Worm (Caenorhabditis elegans) whole organism, L4 larva: ENCODE results near the gene ifb-2.

ENCODE experiments used
- Y105C5A.15 ChIP-seq: fragments of 200-800 bp; sonication (Bioruptor generic); IDR thresholded peaks from 2 replicates; pipeline ENCODE4 v1.3.6; 2022; ENCODE audit warnings: missing genetic modification characterization, missing compliant biosample characterization
- Y75B8A.6 ChIP-seq: fragments of 200-800 bp; sonication (Bioruptor generic); IDR thresholded peaks from 2 replicates; pipeline ENCODE4 v1.3.6; 2022; ENCODE audit warnings: missing genetic modification reagents, missing genetic modification characterization, missing compliant biosample characterization
- ZK546.5 ChIP-seq, 2 experiments: sonication (generic microtip); optimal IDR thresholded peaks; 2 replicates each; lab custom pipeline; 2017; ENCODE audit warnings: missing biosample characterization in 2 of 2, missing genetic modification characterization in 2 of 2
- aly-2 ChIP-seq: sonication (generic microtip); optimal IDR thresholded peaks from 2 replicates; lab custom pipeline; 2018; ENCODE audit warnings: missing biosample characterization, missing genetic modification characterization
- arid-1 ChIP-seq: fragments of 200-800 bp; sonication (Bioruptor generic); conservative IDR thresholded peaks from 2 replicates; pipeline ENCODE4 v1.3.6; 2022; ENCODE audit warnings: missing genetic modification reagents, missing genetic modification characterization, missing compliant biosample characterization
- ceh-20 ChIP-seq: fragments of 200-800 bp; sonication (Bioruptor generic); IDR thresholded peaks from 2 replicates; pipeline ENCODE4 v1.3.6; 2022; ENCODE audit warnings: missing genetic modification reagents, missing genetic modification characterization, missing compliant biosample characterization
- ceh-82 ChIP-seq: sonication (generic microtip); optimal IDR thresholded peaks from 2 replicates; lab custom pipeline; 2017; ENCODE audit warnings: missing biosample characterization, missing genetic modification characterization
- ces-1 ChIP-seq: fragments of 150-350 bp; sonication (generic microtip); optimal IDR thresholded peaks from 4 replicates; lab custom pipeline; 2014; ENCODE audit warnings: missing biosample characterization, missing genetic modification reagents, missing genetic modification characterization
- ctbp-1 ChIP-seq: fragments of 200-800 bp; sonication (Bioruptor generic); IDR thresholded peaks from 2 replicates; pipeline ENCODE4 v1.3.6; 2022; ENCODE audit warnings: missing genetic modification reagents, missing genetic modification characterization, missing compliant biosample characterization
- dmd-6 ChIP-seq: fragments of 200-800 bp; sonication (Bioruptor generic); IDR thresholded peaks from 2 replicates; pipeline ENCODE4 v1.3.6; 2022; ENCODE audit warnings: missing genetic modification reagents, missing genetic modification characterization, missing compliant biosample characterization
- dmd-8 ChIP-seq: fragments of 200-800 bp; sonication (Bioruptor generic); IDR thresholded peaks from 2 replicates; pipeline ENCODE4 v1.3.6; 2022; ENCODE audit warnings: missing genetic modification characterization, missing compliant biosample characterization
- dpl-1 ChIP-seq: fragments of 150-350 bp; optimal IDR thresholded peaks from 2 replicates; lab custom pipeline; 2014; ENCODE audit warnings: missing biosample characterization, missing genetic modification reagents, missing genetic modification characterization
- dve-1 ChIP-seq: sonication (generic microtip); optimal IDR thresholded peaks from 2 replicates; lab custom pipeline; 2017; ENCODE audit warnings: antibody characterized with exemption, mild to moderate bottlenecking, missing genetic modification characterization, missing compliant biosample characterization; ENCODE audit not compliant: insufficient read depth
- fkh-10 ChIP-seq: fragments of 150-350 bp; optimal IDR thresholded peaks from 2 replicates; lab custom pipeline; 2014; ENCODE audit warnings: missing biosample characterization, missing genetic modification reagents, missing genetic modification characterization
- hif-1 ChIP-seq, 2 experiments: sonication (generic microtip); optimal IDR thresholded peaks; 2 replicates each; lab custom pipeline; 2016 to 2017; ENCODE audit warnings: missing compliant biosample characterization in 2 of 2, missing genetic modification characterization in 2 of 2, missing genetic modification reagents in 2 of 2, missing genotype in 2 of 2, mild to moderate bottlenecking in 1 of 2
- hlh-11 ChIP-seq: fragments of 200-800 bp; sonication (Bioruptor generic); optimal IDR thresholded peaks from 2 replicates; lab custom pipeline; 2018; ENCODE audit warnings: mild to moderate bottlenecking, missing genetic modification characterization, missing compliant biosample characterization
- hlh-30 ChIP-seq: sonication (generic microtip); optimal IDR thresholded peaks from 2 replicates; lab custom pipeline; 2017; ENCODE audit warnings: antibody characterized with exemption, mild to moderate bottlenecking, missing genetic modification characterization, missing compliant biosample characterization; ENCODE audit not compliant: insufficient read depth
- hmg-1.1 ChIP-seq: fragments of 200-800 bp; sonication (Bioruptor generic); IDR thresholded peaks from 2 replicates; pipeline ENCODE4 v1.3.6; 2022; ENCODE audit warnings: missing genetic modification reagents, missing genetic modification characterization, missing compliant biosample characterization
- jun-1 ChIP-seq: fragments of 150-350 bp; optimal IDR thresholded peaks from 2 replicates; lab custom pipeline; 2014; ENCODE audit warnings: missing biosample characterization, missing genetic modification reagents, missing genetic modification characterization
- lim-7 ChIP-seq: fragments of 200-800 bp; sonication (Bioruptor generic); IDR thresholded peaks from 2 replicates; pipeline ENCODE4 v1.3.6; 2022; ENCODE audit warnings: missing genetic modification characterization, missing compliant biosample characterization
- lin-1 ChIP-seq: fragments of 200-800 bp; sonication (Bioruptor generic); IDR thresholded peaks from 2 replicates; pipeline ENCODE4 v1.3.6; 2022; ENCODE audit warnings: missing genetic modification reagents, missing genetic modification characterization, missing compliant biosample characterization
- lin-13 ChIP-seq: fragments of 150-350 bp; optimal IDR thresholded peaks from 2 replicates; lab custom pipeline; 2014; ENCODE audit warnings: missing biosample characterization, missing genetic modification reagents, missing genetic modification characterization
- lin-29 ChIP-seq: fragments of 200-800 bp; sonication (Bioruptor generic); IDR thresholded peaks from 2 replicates; pipeline ENCODE4 v1.3.6; 2022; ENCODE audit warnings: missing genetic modification reagents, missing genetic modification characterization, missing compliant biosample characterization
- lin-38 ChIP-seq: fragments of 200-800 bp; sonication (Bioruptor generic); IDR thresholded peaks from 2 replicates; pipeline ENCODE4 v1.3.6; 2022; ENCODE audit warnings: missing genetic modification reagents, missing genetic modification characterization, missing compliant biosample characterization
- lsy-2 ChIP-seq, 2 experiments: fragments of 150-350 bp in 1 of 2; sonication (generic microtip) in 1 of 2; optimal IDR thresholded peaks; 2 replicates each; lab custom pipeline; 2014 to 2017; ENCODE audit warnings: missing biosample characterization in 2 of 2, missing genetic modification characterization in 2 of 2
- mdl-1 ChIP-seq, 2 experiments: fragments of 150-350 bp in 1 of 2; sonication (generic microtip) in 1 of 2; optimal IDR thresholded peaks; 2 replicates each; lab custom pipeline; 2014 to 2017; ENCODE audit warnings: missing biosample characterization in 2 of 2, missing genetic modification characterization in 2 of 2
- mes-2 ChIP-seq: sonication (generic microtip); optimal IDR thresholded peaks from 2 replicates; lab custom pipeline; 2016; ENCODE audit warnings: missing genotype, mild to moderate bottlenecking, missing genetic modification characterization, missing compliant biosample characterization; ENCODE audit not compliant: poor library complexity, severe bottlenecking
- mxl-3 ChIP-seq: fragments of 200-800 bp; sonication (Bioruptor generic); optimal IDR thresholded peaks from 2 replicates; lab custom pipeline; 2018; ENCODE audit warnings: mild to moderate bottlenecking, missing genetic modification characterization, missing compliant biosample characterization
- nhr-111 ChIP-seq: fragments of 200-800 bp; sonication (Bioruptor generic); optimal IDR thresholded peaks from 2 replicates; lab custom pipeline; 2018; ENCODE audit warnings: mild to moderate bottlenecking, missing genetic modification characterization, missing compliant biosample characterization
- nhr-41 ChIP-seq: fragments of 200-800 bp; sonication (Bioruptor generic); IDR thresholded peaks from 2 replicates; pipeline ENCODE4 v1.3.6; 2022; ENCODE audit warnings: missing genetic modification reagents, missing genetic modification characterization, missing compliant biosample characterization
- nhr-48 ChIP-seq: sonication (generic microtip); optimal IDR thresholded peaks from 2 replicates; lab custom pipeline; 2016; ENCODE audit warnings: mild to moderate bottlenecking, missing genetic modification characterization, missing compliant biosample characterization
- pqm-1 ChIP-seq: sonication (generic microtip); optimal IDR thresholded peaks from 2 replicates; lab custom pipeline; 2017; ENCODE audit warnings: missing biosample characterization, missing genetic modification characterization
- rbr-2 ChIP-seq: sonication (generic microtip); optimal IDR thresholded peaks from 2 replicates; lab custom pipeline; 2016; ENCODE audit warnings: missing genotype, missing genetic modification characterization, missing compliant biosample characterization
- sdz-12 ChIP-seq: fragments of 200-800 bp; sonication (Bioruptor generic); optimal IDR thresholded peaks from 2 replicates; lab custom pipeline; 2018; ENCODE audit warnings: mild to moderate bottlenecking, missing genetic modification characterization, missing compliant biosample characterization
- spr-1 ChIP-seq: sonication (generic microtip); optimal IDR thresholded peaks from 2 replicates; lab custom pipeline; 2016; ENCODE audit warnings: mild to moderate bottlenecking, missing genetic modification characterization, missing compliant biosample characterization
- unc-62 ChIP-seq, 3 experiments: fragments of 150-350 bp in 1 of 3; sonication (generic microtip); optimal IDR thresholded peaks in 2 of 3; peaks in 1 of 3; 1 replicate in 1 of 3; 2 replicates in 2 of 3; lab custom pipeline; 2014 to 2017; ENCODE audit warnings: missing biosample characterization in 3 of 3, missing genetic modification characterization in 3 of 3, missing genetic modification reagents in 3 of 3, missing genotype in 1 of 3
- ztf-11 ChIP-seq: fragments of 150-350 bp; optimal IDR thresholded peaks from 2 replicates; lab custom pipeline; 2014; ENCODE audit warnings: missing biosample characterization, missing genetic modification characterization

The ifb-2 gene

DNA sequence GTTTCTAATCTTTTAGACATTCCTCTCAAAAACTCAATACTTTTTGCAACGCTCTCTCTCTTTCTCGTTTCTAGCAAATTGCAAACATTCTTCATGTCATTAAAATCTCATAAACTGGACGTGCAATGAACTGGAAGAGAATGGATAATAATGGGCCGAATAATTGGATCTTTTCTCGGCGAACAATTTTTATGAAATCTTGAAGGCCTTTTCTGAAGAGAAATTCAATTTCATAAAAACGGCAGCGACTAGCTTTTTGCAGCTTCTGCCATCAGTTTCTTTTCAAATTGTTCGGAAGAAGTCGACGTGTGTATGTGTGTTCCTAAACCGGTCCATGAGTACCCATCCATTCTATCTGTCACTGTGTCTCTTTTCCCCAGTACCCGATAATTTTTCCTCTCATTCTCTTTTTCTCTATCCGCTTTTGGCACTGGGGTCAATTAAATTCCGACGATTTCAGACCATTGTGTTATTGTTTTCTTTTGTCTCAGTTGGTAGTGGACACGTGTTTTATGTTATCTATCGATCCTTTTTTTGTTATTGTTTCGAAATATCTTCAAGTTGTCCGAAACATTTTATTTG lies 47.3 kb upstream of the ifb-2 start:
- no peak for TF ChIP-seq aly-2
- TF ChIP-seq mxl-3 (GFP tag; lab: Kevin White, UChicago): no peak
- TF ChIP-seq sdz-12 (GFP tag; lab: Kevin White, UChicago): no peak
- no peak for TF ChIP-seq jun-1
- peak; percentile 2 for TF ChIP-seq mes-2 (tag; lab: Kevin White, UChicago)
- TF ChIP-seq ceh-20 (GFP tag; lab: Robert Waterston, UW): no peak
- no peak for TF ChIP-seq hif-1 (tag; optimal IDR thresholded peaks at IDR 0.05; lab: Kevin White, UChicago)
- TF ChIP-seq arid-1 (GFP tag; lab: Robert Waterston, UW): no peak
- TF ChIP-seq ZK546.5 (tag; optimal IDR thresholded peaks at IDR 0.05; lab: Kevin White, UChicago): no peak
- peak; percentile 59 for TF ChIP-seq nhr-48 (tag; lab: Kevin White, UChicago)
- no peak for TF ChIP-seq hmg-1.1
- TF ChIP-seq ztf-11 (tag; lab: Kevin White, UChicago): no peak
- TF ChIP-seq hlh-11 (tag; lab: Kevin White, UChicago): peak; percentile 14
- TF ChIP-seq Y105C5A.15: no peak
- TF ChIP-seq dve-1 (tag; lab: Kevin White, UChicago): peak; percentile 0
- no peak for TF ChIP-seq nhr-41
- TF ChIP-seq dpl-1 (GFP tag; lab: Kevin White, UChicago): peak; percentile 3
- TF ChIP-seq mdl-1 (tag; optimal IDR thresholded peaks at IDR 0.05; lab: Kevin White, UChicago): peak in 1 of 2 experiments; percentile 38
- no peak for TF ChIP-seq dmd-6 (GFP tag; lab: Robert Waterston, UW)
- no peak for TF ChIP-seq lin-38 (GFP tag; lab: Robert Waterston, UW)
- no peak for TF ChIP-seq pqm-1 (tag; lab: Kevin White, UChicago)
- no peak for TF ChIP-seq Y75B8A.6 (GFP tag; lab: Robert Waterston, UW)
- no peak for TF ChIP-seq nhr-111 (GFP tag; lab: Kevin White, UChicago)
- TF ChIP-seq fkh-10 (GFP tag; lab: Kevin White, UChicago): no peak
- TF ChIP-seq lim-7: no peak
- TF ChIP-seq unc-62 (GFP tag; optimal IDR thresholded peaks at IDR 0.05 in 1 of 2; lab: Kevin White, UChicago): peak in 1 of 2 experiments; percentile 44
- no peak for TF ChIP-seq unc-62 (tag; optimal IDR thresholded peaks at IDR 0.05; lab: Kevin White, UChicago)
- TF ChIP-seq, all 104 proteins: peak for 7

DNA sequence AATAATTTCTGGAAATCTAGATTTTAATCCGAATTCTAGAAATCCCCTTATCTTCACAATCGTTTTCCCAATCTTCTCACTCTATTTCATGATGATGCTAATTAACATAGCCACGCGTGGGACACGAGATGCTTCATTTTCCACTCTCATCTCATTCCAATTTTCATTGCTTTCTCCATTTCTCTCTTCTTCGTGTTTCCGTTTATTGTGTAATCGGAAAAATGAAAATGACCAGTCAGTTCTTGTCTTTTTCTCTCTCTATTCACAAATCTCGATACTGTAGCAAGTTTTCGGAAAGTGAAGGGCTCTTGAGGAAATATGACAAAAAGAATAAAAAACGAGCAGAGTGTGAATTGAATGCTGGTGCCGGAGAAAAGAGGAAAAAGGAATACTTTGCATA lies 45.5 kb upstream of the ifb-2 start:
- TF ChIP-seq hif-1 (tag; optimal IDR thresholded peaks at IDR 0.05; lab: Kevin White, UChicago) (no peak), hlh-30 (tag; lab: Kevin White, UChicago) (peak; percentile 25), mxl-3 (GFP tag; lab: Kevin White, UChicago) (peak; percentile 27), lsy-2 (tag; optimal IDR thresholded peaks at IDR 0.05; lab: Kevin White, UChicago) (peak in 1 of 2 experiments; percentile 14), ceh-82 (tag; lab: Kevin White, UChicago) (no peak), lin-13 (GFP tag; lab: Kevin White, UChicago) (no peak)

DNA sequence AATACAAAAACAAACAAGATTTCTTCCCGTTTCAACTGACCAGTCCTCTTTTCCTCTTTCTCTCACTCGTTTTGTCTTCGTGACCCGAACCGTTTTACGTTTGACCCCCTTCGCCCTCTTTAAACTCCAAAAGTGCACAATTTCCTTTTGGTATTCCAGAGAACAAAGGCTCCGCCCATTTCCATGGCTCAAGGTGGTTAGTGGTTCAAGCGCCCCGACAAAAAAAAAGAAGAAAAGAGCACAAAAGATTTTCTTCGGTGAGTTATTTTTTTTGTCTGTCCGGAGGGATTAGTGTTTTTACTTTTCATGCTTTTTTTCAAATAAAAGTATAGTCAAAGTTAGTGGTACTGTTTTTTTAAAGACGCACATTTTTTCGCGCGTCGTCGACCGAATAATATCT lies 42.5 kb upstream of the ifb-2 start, which contains the start of gene osta-2:
TSS of gene osta-2 (plus strand) at position 160 of the 400 bp plus-strand sequence.
- TF ChIP-seq lin-1 (GFP tag; lab: Robert Waterston, UW) (no peak), fkh-10 (GFP tag; lab: Kevin White, UChicago) (peak; percentile 5), lin-29 (GFP tag; lab: Robert Waterston, UW) (no peak), unc-62 (GFP tag; optimal IDR thresholded peaks at IDR 0.05 in 1 of 2; lab: Kevin White, UChicago) (peak in 1 of 2 experiments; percentile 92), unc-62 (tag; optimal IDR thresholded peaks at IDR 0.05; lab: Kevin White, UChicago) (no peak)

DNA sequence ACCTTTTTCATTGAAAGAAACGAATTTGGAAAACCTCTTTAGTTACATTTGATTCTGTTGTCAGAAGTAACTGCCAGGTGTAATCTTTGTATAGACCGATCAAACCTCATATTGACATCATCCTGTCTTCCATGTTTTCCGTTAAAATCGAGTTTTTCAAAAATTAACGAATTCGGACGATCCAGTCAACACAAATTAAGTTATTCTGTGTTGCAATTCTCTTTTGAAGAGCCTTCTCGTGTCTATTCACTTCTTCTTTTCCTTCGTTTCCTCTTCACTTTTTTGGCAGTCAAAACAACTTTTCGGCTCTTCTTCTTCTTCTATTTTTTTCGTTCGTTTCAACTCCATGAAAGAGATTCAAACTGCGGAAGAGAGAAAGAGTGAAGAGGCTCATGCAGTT lies 41.8 kb upstream of the ifb-2 start:
- TF ChIP-seq spr-1 (no peak), ctbp-1 (peak; percentile 48), rbr-2 (tag; lab: Kevin White, UChicago) (peak; percentile 18), nhr-41 (no peak), ces-1 (GFP tag; lab: Kevin White, UChicago) (peak; percentile 81), fkh-10 (GFP tag; lab: Kevin White, UChicago) (peak; percentile 82), dmd-8 (GFP tag; lab: Robert Waterston, UW) (no peak), hmg-1.1 (0 out of 2 replicates have a peak, but pooled peaks have one; percentile 24), unc-62 (GFP tag; optimal IDR thresholded peaks at IDR 0.05 in 1 of 2; lab: Kevin White, UChicago) (peak in 1 of 2 experiments; percentile 85), unc-62 (tag; optimal IDR thresholded peaks at IDR 0.05; lab: Kevin White, UChicago) (no peak), lin-38 (GFP tag; lab: Robert Waterston, UW) (no peak)
- TF ChIP-seq, all 104 proteins: peak for 6
